Worm (Caenorhabditis elegans): ENCODE results near the gene flp-25.

flp-25 gene

ce11 chrIII:9322010-9322409 is 39.3 kb upstream of the flp-25 start, which contains the start of gene cpb-1:
cpb-1 (plus strand) TSS chrIII:9322310.
- TF ChIP-seq unc-62 (GFP tag; optimal IDR thresholded peaks at IDR 0.05) (no peak), hlh-1 (tag; optimal IDR thresholded peaks at IDR 0.05) (no peak), bed-3 (GFP tag; optimal IDR thresholded peaks at IDR 0.05) (no peak), nhr-2 (tag; optimal IDR thresholded peaks at IDR 0.05) (no peak), zip-8 (tag; optimal IDR thresholded peaks at IDR 0.05) (no peak), lin-32 (GFP tag; optimal IDR thresholded peaks at IDR 0.05) (no peak), nhr-28 (tag; optimal IDR thresholded peaks at IDR 0.05) (no peak), ceh-39 (tag; optimal IDR thresholded peaks at IDR 0.05) (no peak), flh-1 (GFP tag; optimal IDR thresholded peaks at IDR 0.05) (no peak), nhr-76 (tag; optimal IDR thresholded peaks at IDR 0.05) (no peak), ces-1 (GFP tag; optimal IDR thresholded peaks at IDR 0.05) (no peak), lsy-2 (tag; optimal IDR thresholded peaks at IDR 0.05) (no peak), drap-1 (GFP tag; optimal IDR thresholded peaks at IDR 0.05) (no peak)

DNA sequence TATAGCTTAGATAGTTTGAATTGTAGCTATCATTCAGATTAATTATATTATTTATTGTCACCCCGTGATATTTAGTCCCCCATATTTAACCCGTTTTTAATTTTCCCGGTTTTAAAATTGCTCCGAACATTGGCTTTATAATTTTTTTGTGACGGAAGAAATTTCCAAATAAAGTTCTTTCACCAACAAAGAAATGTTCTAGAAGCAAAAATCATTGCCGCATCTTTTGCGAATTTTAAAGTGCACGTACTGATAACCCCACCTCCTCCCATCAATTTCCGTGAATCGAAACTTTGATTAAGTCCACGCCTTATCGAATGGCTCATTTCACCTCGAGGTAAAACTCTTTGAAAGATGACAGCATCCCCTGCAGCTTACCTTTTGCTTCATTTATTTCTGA is 36.6 kb upstream of the flp-25 start, which contains the start of gene C40H1.7:
Gene C40H1.7 (plus strand): TSS at position 301 of the 400 bp plus-strand sequence.
- TF ChIP-seq nhr-76 (tag; optimal IDR thresholded peaks at IDR 0.05), result no peak

DNA sequence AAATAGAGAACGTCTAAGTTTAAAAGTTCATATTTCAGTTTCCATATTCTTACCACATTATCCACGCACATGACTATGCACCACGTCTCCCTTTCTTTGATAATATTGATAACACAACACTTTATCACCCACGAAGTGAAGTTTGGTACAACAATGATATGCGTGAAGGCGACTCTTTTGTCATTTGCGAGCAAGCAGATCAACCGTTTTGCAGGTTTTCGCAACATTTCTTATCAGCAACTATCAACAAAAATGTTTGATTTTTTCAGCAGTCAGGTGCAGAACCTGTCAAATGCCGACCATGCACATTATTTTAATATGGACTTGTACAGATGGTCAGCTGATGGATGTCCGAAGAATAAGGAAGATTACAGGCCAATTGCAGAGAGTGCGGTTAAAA is 34.8 kb upstream of the flp-25 start:
- TF ChIP-seq blmp-1 (tag; optimal IDR thresholded peaks at IDR 0.05) (no peak), unc-62 (GFP tag; optimal IDR thresholded peaks at IDR 0.05) (no peak), bed-3 (GFP tag; optimal IDR thresholded peaks at IDR 0.05) (no peak), zip-8 (tag; optimal IDR thresholded peaks at IDR 0.05) (no peak), mab-5 (tag; optimal IDR thresholded peaks at IDR 0.05) (no peak), mls-2 (tag; optimal IDR thresholded peaks at IDR 0.05) (no peak), nhr-28 (tag; optimal IDR thresholded peaks at IDR 0.05) (no peak), pha-4 (tag; optimal IDR thresholded peaks at IDR 0.05) (no peak), hlh-1 (tag; optimal IDR thresholded peaks at IDR 0.05) (no peak)

ce11 chrIII:9327910-9328309 is 33.4 kb upstream of the flp-25 start:
- TF ChIP-seq ces-1 (GFP tag; optimal IDR thresholded peaks at IDR 0.05) (no peak), hlh-1 (tag; optimal IDR thresholded peaks at IDR 0.05) (no peak), blmp-1 (tag; optimal IDR thresholded peaks at IDR 0.05) (no peak), zip-8 (tag; optimal IDR thresholded peaks at IDR 0.05) (no peak), ztf-11 (tag; optimal IDR thresholded peaks at IDR 0.05) (no peak), mep-1 (tag; optimal IDR thresholded peaks at IDR 0.05) (no peak), unc-62 (GFP tag; optimal IDR thresholded peaks at IDR 0.05) (no peak), nhr-2 (tag; optimal IDR thresholded peaks at IDR 0.05) (no peak), cnd-1 (tag; optimal IDR thresholded peaks at IDR 0.05) (no peak), snpc-4 (tag; optimal IDR thresholded peaks at IDR 0.05) (no peak), nhr-237 (tag; optimal IDR thresholded peaks at IDR 0.05) (no peak), lsy-2 (tag; optimal IDR thresholded peaks at IDR 0.05) (no peak), ceh-43 (GFP tag; optimal IDR thresholded peaks at IDR 0.05) (no peak)

ce11 chrIII:9328732-9329131 is 32.6 kb upstream of the flp-25 start:
- TF ChIP-seq unc-62 (GFP tag; optimal IDR thresholded peaks at IDR 0.05) (peak; percentile 94), nhr-12 (tag; optimal IDR thresholded peaks at IDR 0.05) (no peak), pha-4 (tag; optimal IDR thresholded peaks at IDR 0.05) (no peak), hlh-1 (tag; optimal IDR thresholded peaks at IDR 0.05) (peak; percentile 76)

DNA sequence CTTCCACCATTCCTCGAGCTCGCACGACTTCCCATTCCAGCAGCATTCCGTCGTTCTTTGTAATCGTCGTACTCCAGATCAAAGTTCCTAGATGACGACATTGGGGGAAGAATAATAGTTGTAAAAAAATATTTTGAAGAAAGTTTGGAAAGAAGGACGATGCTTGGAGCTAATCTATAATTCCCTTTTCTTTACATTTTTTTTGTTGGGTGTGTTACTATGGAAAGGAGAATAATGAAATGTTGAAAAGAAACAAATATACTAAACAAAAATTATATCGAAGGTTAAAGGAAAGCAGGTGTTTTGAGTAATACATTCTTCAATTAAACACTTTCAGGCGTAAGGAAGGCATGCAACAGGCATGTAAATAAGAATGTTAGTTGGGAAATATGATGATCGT is 32.1 kb upstream of the flp-25 start, which contains the start of gene C40H1.3:
Gene C40H1.3 (minus strand): TSS at position 101 of the 400 bp plus-strand sequence.
- no peak for TF ChIP-seq pha-4 (tag; optimal IDR thresholded peaks at IDR 0.05)
- no peak for TF ChIP-seq nhr-2 (tag; optimal IDR thresholded peaks at IDR 0.05)
- TF ChIP-seq mep-1 (tag; optimal IDR thresholded peaks at IDR 0.05), result no peak
- no peak for TF ChIP-seq zip-8 (tag; optimal IDR thresholded peaks at IDR 0.05)
- TF ChIP-seq tbx-8 (GFP tag; optimal IDR thresholded peaks at IDR 0.05), result no peak
- TF ChIP-seq ces-1 (GFP tag; optimal IDR thresholded peaks at IDR 0.05), result no peak
- TF ChIP-seq drap-1 (GFP tag; optimal IDR thresholded peaks at IDR 0.05), result no peak
- no peak for TF ChIP-seq ham-2 (GFP tag; optimal IDR thresholded peaks at IDR 0.05)
- no peak for TF ChIP-seq sptf-1 (tag; optimal IDR thresholded peaks at IDR 0.05)
- no peak for TF ChIP-seq mab-5 (tag; optimal IDR thresholded peaks at IDR 0.05)
- TF ChIP-seq nhr-12 (tag; optimal IDR thresholded peaks at IDR 0.05), result no peak
- TF ChIP-seq nhr-76 (tag; optimal IDR thresholded peaks at IDR 0.05), result no peak
- TF ChIP-seq nhr-28 (tag; optimal IDR thresholded peaks at IDR 0.05), result no peak
- no peak for TF ChIP-seq mls-2 (tag; optimal IDR thresholded peaks at IDR 0.05)
- no peak for TF ChIP-seq M03D4.4 (tag; optimal IDR thresholded peaks at IDR 0.05)
- TF ChIP-seq ceh-39 (tag; optimal IDR thresholded peaks at IDR 0.05), result no peak
